Worm (Caenorhabditis elegans) whole organism, young adult: ENCODE measurements around the gene C16A3.2.

Experiments used
- F10E7.11 ChIP-seq: sonication (generic microtip); optimal IDR thresholded peaks from 2 replicates; lab custom pipeline; 2017; ENCODE audit warnings: mild to moderate bottlenecking, missing genetic modification characterization, moderate library complexity, missing compliant biosample characterization
- F22D6.2 ChIP-seq: sonication (generic microtip); optimal IDR thresholded peaks from 2 replicates; lab custom pipeline; 2016; ENCODE audit warnings: mild to moderate bottlenecking, missing genetic modification characterization, missing compliant biosample characterization
- F37B4.10 ChIP-seq: fragments of 200-800 bp; sonication (Bioruptor generic); IDR thresholded peaks from 2 replicates; pipeline ENCODE4 v1.3.6; 2022; ENCODE audit warnings: missing genetic modification characterization, missing compliant biosample characterization
- F49E8.2 ChIP-seq: sonication (generic microtip); optimal IDR thresholded peaks from 3 replicates; lab custom pipeline; 2017; ENCODE audit warnings: missing genetic modification characterization, mild to moderate bottlenecking, missing compliant biosample characterization, antibody characterized with exemption, moderate library complexity; ENCODE audit not compliant: insufficient read depth
- Y53G8AR.9 ChIP-seq: fragments of 200-800 bp; sonication (Bioruptor generic); conservative IDR thresholded peaks from 2 replicates; pipeline ENCODE4 v1.3.6; 2022; ENCODE audit warnings: missing genetic modification reagents, missing genetic modification characterization, missing compliant biosample characterization
- akir-1 ChIP-seq: fragments of 200-800 bp; sonication (Bioruptor generic); optimal IDR thresholded peaks from 2 replicates; lab custom pipeline; 2018; ENCODE audit warnings: mild to moderate bottlenecking, missing genetic modification characterization, moderate library complexity, missing compliant biosample characterization
- aptf-2 ChIP-seq: fragments of 200-800 bp; sonication (Bioruptor generic); conservative IDR thresholded peaks from 2 replicates; pipeline ENCODE4 v1.3.6; 2022; ENCODE audit warnings: missing genetic modification reagents, missing genetic modification characterization, missing compliant biosample characterization
- atf-7 ChIP-seq: sonication (generic microtip); optimal IDR thresholded peaks from 2 replicates; lab custom pipeline; 2017; ENCODE audit warnings: mild to moderate bottlenecking, missing genetic modification characterization, missing compliant biosample characterization
- athp-1 ChIP-seq: sonication (generic microtip); optimal IDR thresholded peaks from 2 replicates; lab custom pipeline; 2017; ENCODE audit warnings: mild to moderate bottlenecking, missing genetic modification characterization, missing compliant biosample characterization
- attf-5 ChIP-seq: fragments of 200-800 bp; sonication (Bioruptor generic); optimal IDR thresholded peaks from 2 replicates; lab custom pipeline; 2018; ENCODE audit warnings: mild to moderate bottlenecking, missing genetic modification characterization, missing compliant biosample characterization
- attf-6 ChIP-seq: fragments of 200-800 bp; sonication (Bioruptor generic); IDR thresholded peaks from 2 replicates; pipeline ENCODE4 v1.3.6; 2022; ENCODE audit warnings: missing genetic modification reagents, missing genetic modification characterization, missing compliant biosample characterization
- bed-2 ChIP-seq: fragments of 200-800 bp; sonication (Bioruptor generic); IDR thresholded peaks from 2 replicates; pipeline ENCODE4 v1.3.6; 2022; ENCODE audit warnings: missing genetic modification reagents, missing genetic modification characterization, missing compliant biosample characterization
- ccch-3 ChIP-seq: fragments of 200-800 bp; sonication (Bioruptor generic); optimal IDR thresholded peaks from 2 replicates; lab custom pipeline; 2018; ENCODE audit warnings: mild to moderate bottlenecking, missing genetic modification characterization, missing compliant biosample characterization
- cebp-1 ChIP-seq, 2 experiments: fragments of 200-800 bp in 1 of 2; sonication (Bioruptor generic) in 1 of 2; sonication (generic microtip) in 1 of 2; IDR thresholded peaks in 1 of 2; optimal IDR thresholded peaks in 1 of 2; 2 replicates each; pipeline versions ENCODE4 v1.3.6 to Lab custom; 2017 to 2022; ENCODE audit warnings: missing compliant biosample characterization in 2 of 2, missing genetic modification characterization in 2 of 2, mild to moderate bottlenecking in 1 of 2, missing genetic modification reagents in 1 of 2, moderate library complexity in 1 of 2
- ceh-27 ChIP-seq: fragments of 200-800 bp; sonication (Bioruptor generic); optimal IDR thresholded peaks from 2 replicates; lab custom pipeline; 2018; ENCODE audit warnings: mild to moderate bottlenecking, missing genetic modification characterization, moderate library complexity, missing compliant biosample characterization
- ceh-91 ChIP-seq: fragments of 200-800 bp; sonication (Bioruptor generic); IDR thresholded peaks from 2 replicates; pipeline ENCODE4 v1.3.6; 2022; ENCODE audit warnings: missing genetic modification reagents, missing genetic modification characterization, missing compliant biosample characterization
- chd-7 ChIP-seq: sonication (generic microtip); optimal IDR thresholded peaks from 2 replicates; lab custom pipeline; 2016; ENCODE audit warnings: mild to moderate bottlenecking, missing genetic modification characterization, moderate library complexity, missing compliant biosample characterization
- efl-1 ChIP-seq: fragments of 150-350 bp; optimal IDR thresholded peaks from 2 replicates; lab custom pipeline; 2014; ENCODE audit warnings: missing biosample characterization, missing genetic modification reagents, missing genetic modification characterization
- egl-44 ChIP-seq: fragments of 200-800 bp; sonication (Bioruptor generic); IDR thresholded peaks from 2 replicates; pipeline ENCODE4 v1.3.6; 2022; ENCODE audit warnings: missing genetic modification reagents, missing genetic modification characterization, missing compliant biosample characterization
- ets-4 ChIP-seq: fragments of 200-800 bp; sonication (Bioruptor generic); optimal IDR thresholded peaks from 2 replicates; lab custom pipeline; 2018; ENCODE audit warnings: mild to moderate bottlenecking, missing genetic modification characterization, missing compliant biosample characterization
- gei-17 ChIP-seq: fragments of 200-800 bp; sonication (Bioruptor generic); optimal IDR thresholded peaks from 2 replicates; lab custom pipeline; 2018; ENCODE audit warnings: mild to moderate bottlenecking, missing genetic modification characterization, missing compliant biosample characterization
- hlh-12 ChIP-seq: sonication (generic microtip); optimal IDR thresholded peaks from 2 replicates; lab custom pipeline; 2016; ENCODE audit warnings: missing genetic modification characterization, missing compliant biosample characterization
- hmg-20 ChIP-seq: fragments of 200-800 bp; sonication (Bioruptor generic); IDR thresholded peaks from 2 replicates; pipeline ENCODE4 v1.3.6; 2022; ENCODE audit warnings: missing genetic modification reagents, missing genetic modification characterization, missing compliant biosample characterization
- hsf-1 ChIP-seq: fragments of 200-800 bp; sonication (Bioruptor generic); IDR thresholded peaks from 2 replicates; pipeline ENCODE4 v1.3.6; 2022; ENCODE audit warnings: missing genetic modification reagents, missing genetic modification characterization, missing compliant biosample characterization
- let-607 ChIP-seq, 2 experiments: fragments of 200-800 bp in 1 of 2; sonication (Bioruptor generic) in 1 of 2; sonication (generic microtip) in 1 of 2; optimal IDR thresholded peaks; 2 replicates each; lab custom pipeline; 2016 to 2018; ENCODE audit warnings: mild to moderate bottlenecking in 2 of 2, missing compliant biosample characterization in 2 of 2, missing genetic modification characterization in 2 of 2, moderate library complexity in 2 of 2, missing genotype in 1 of 2
- lin-35 ChIP-seq, 3 experiments: fragments of 150-350 bp in 2 of 3; sonication (generic microtip) in 1 of 3; optimal IDR thresholded peaks; 2 replicates each; lab custom pipeline; 2014 to 2018; ENCODE audit warnings: missing biosample characterization in 3 of 3, missing genetic modification characterization in 3 of 3, missing genetic modification reagents in 3 of 3
- lin-40 ChIP-seq: sonication (generic microtip); optimal IDR thresholded peaks from 2 replicates; lab custom pipeline; 2016; ENCODE audit warnings: missing genetic modification characterization, mild to moderate bottlenecking, missing compliant biosample characterization, missing genotype, missing genetic modification reagents
- lin-54 ChIP-seq: fragments of 200-800 bp; sonication (Bioruptor generic); optimal IDR thresholded peaks from 2 replicates; lab custom pipeline; 2018; ENCODE audit warnings: mild to moderate bottlenecking, missing genetic modification characterization, missing compliant biosample characterization
- lsy-27 ChIP-seq: sonication (generic microtip); optimal IDR thresholded peaks from 2 replicates; lab custom pipeline; 2017; ENCODE audit warnings: missing genetic modification characterization, mild to moderate bottlenecking, missing compliant biosample characterization, antibody characterized with exemption, missing genotype, borderline replicate concordance; ENCODE audit not compliant: insufficient read depth
- madf-6 ChIP-seq: fragments of 200-800 bp; sonication (Bioruptor generic); IDR thresholded peaks from 2 replicates; pipeline ENCODE4 v1.3.6; 2022; ENCODE audit warnings: missing genetic modification reagents, missing genetic modification characterization, missing compliant biosample characterization
- mes-4 ChIP-seq: sonication (generic microtip); optimal IDR thresholded peaks from 2 replicates; lab custom pipeline; 2016; ENCODE audit warnings: missing genotype, missing genetic modification characterization, missing compliant biosample characterization
- nfya-1 ChIP-seq: sonication (generic microtip); optimal IDR thresholded peaks from 2 replicates; lab custom pipeline; 2017; ENCODE audit warnings: antibody characterized with exemption, missing compliant biosample characterization, missing genetic modification characterization, borderline replicate concordance; ENCODE audit not compliant: insufficient read depth
- nhr-179 ChIP-seq: sonication (generic microtip); optimal IDR thresholded peaks from 2 replicates; lab custom pipeline; 2016; ENCODE audit warnings: mild to moderate bottlenecking, missing genetic modification characterization, missing compliant biosample characterization
- nhr-80 ChIP-seq: sonication (generic microtip); optimal IDR thresholded peaks from 2 replicates; lab custom pipeline; 2016; ENCODE audit warnings: missing genetic modification characterization, missing compliant biosample characterization
- pbrm-1 ChIP-seq: fragments of 200-800 bp; sonication (Bioruptor generic); IDR thresholded peaks from 2 replicates; pipeline ENCODE4 v1.3.6; 2022; ENCODE audit warnings: missing genetic modification reagents, missing genetic modification characterization, missing compliant biosample characterization
- pha-4 ChIP-seq: fragments of 150-350 bp; sonication (generic microtip); optimal IDR thresholded peaks from 2 replicates; lab custom pipeline; 2014; ENCODE audit warnings: missing biosample characterization, missing genetic modification reagents, missing genetic modification characterization
- rcor-1 ChIP-seq: fragments of 200-800 bp; sonication (Bioruptor generic); IDR thresholded peaks from 2 replicates; pipeline ENCODE4 v1.3.6; 2022; ENCODE audit warnings: missing genetic modification reagents, missing genetic modification characterization, missing compliant biosample characterization
- repo-1 ChIP-seq: sonication (generic microtip); optimal IDR thresholded peaks from 2 replicates; lab custom pipeline; 2017; ENCODE audit warnings: mild to moderate bottlenecking, missing genetic modification characterization, missing compliant biosample characterization
- sea-2 ChIP-seq: fragments of 200-800 bp; sonication (Bioruptor generic); IDR thresholded peaks from 2 replicates; pipeline ENCODE4 v1.3.6; 2022; ENCODE audit warnings: missing genetic modification characterization, missing compliant biosample characterization
- snpc-1.1 ChIP-seq: sonication (generic microtip); optimal IDR thresholded peaks from 2 replicates; lab custom pipeline; 2017; ENCODE audit warnings: missing genetic modification characterization, mild to moderate bottlenecking, missing compliant biosample characterization, antibody characterized with exemption, moderate library complexity, missing genotype, missing genetic modification reagents; ENCODE audit not compliant: insufficient read depth
- tbp1 ChIP-seq: fragments of 200-800 bp; sonication (Bioruptor generic); optimal IDR thresholded peaks from 2 replicates; lab custom pipeline; 2018; ENCODE audit warnings: mild to moderate bottlenecking, missing genetic modification characterization, missing compliant biosample characterization
- tbx-9 ChIP-seq: sonication (generic microtip); optimal IDR thresholded peaks from 2 replicates; lab custom pipeline; 2016; ENCODE audit warnings: borderline replicate concordance, missing genetic modification characterization, inconsistent platforms, missing compliant biosample characterization
- unc-62 ChIP-seq: fragments of 150-350 bp; optimal IDR thresholded peaks from 2 replicates; lab custom pipeline; 2014; ENCODE audit warnings: missing biosample characterization, missing genetic modification reagents, missing genetic modification characterization
- zfh-2 ChIP-seq: fragments of 200-800 bp; sonication (Bioruptor generic); conservative IDR thresholded peaks from 2 replicates; pipeline ENCODE4 v1.3.6; 2022; ENCODE audit warnings: missing genetic modification reagents, missing genetic modification characterization, missing compliant biosample characterization
- ztf-6 ChIP-seq: fragments of 200-800 bp; sonication (Bioruptor generic); IDR thresholded peaks from 2 replicates; pipeline ENCODE4 v1.3.6; 2022; ENCODE audit warnings: missing genetic modification reagents, missing genetic modification characterization, missing compliant biosample characterization

C16A3.2 gene

ce11 chrIII:6345968-6346498 is 43.6 kb upstream of the C16A3.2 start, which contains the start of the genes trmt-10C.2 and C56G2.22:
trmt-10C.2 (plus strand) TSS chrIII:6346281.
C56G2.22 (plus strand) TSS chrIII:6346448.
- TF ChIP-seq Y53G8AR.9 (GFP tag; lab: Robert Waterston, UW), result 0 out of 2 replicates have a peak, but pooled peaks have one; percentile 49
- TF ChIP-seq ceh-91, result no peak
- TF ChIP-seq tbx-9, result no peak
- TF ChIP-seq nhr-80 (tag; lab: Kevin White, UChicago), result peak; percentile 23
- TF ChIP-seq nhr-179 (tag; lab: Kevin White, UChicago), result no peak

ce11 chrIII:6348578-6348977 is 41.1 kb upstream of the C16A3.2 start:
- no peak for TF ChIP-seq ets-4 (GFP tag; lab: Kevin White, UChicago)
- TF ChIP-seq repo-1 (tag; lab: Kevin White, UChicago), result no peak
- TF ChIP-seq F49E8.2 (tag; lab: Kevin White, UChicago), result no peak
- TF ChIP-seq ccch-3 (GFP tag; lab: Kevin White, UChicago), result no peak
- TF ChIP-seq tbp1 (GFP tag; lab: Kevin White, UChicago), result no peak
- TF ChIP-seq bed-2 (GFP tag; lab: Robert Waterston, UW), result no peak
- no peak for TF ChIP-seq lsy-27
- peak; percentile 34; the same call in 1 of the 2 replicates for TF ChIP-seq madf-6
- peak; percentile 42; the same call in 1 of the 2 replicates for TF ChIP-seq zfh-2 (GFP tag; lab: Robert Waterston, UW)
- TF ChIP-seq lin-54 (GFP tag; lab: Kevin White, UChicago), result no peak
- peak; percentile 26 for TF ChIP-seq lin-40 (tag; lab: Kevin White, UChicago)
- no peak for TF ChIP-seq sea-2 (GFP tag; lab: Robert Waterston, UW)
- no peak for TF ChIP-seq mes-4 (tag; lab: Kevin White, UChicago)
- no peak for TF ChIP-seq attf-5
- no peak for TF ChIP-seq rcor-1 (GFP tag; lab: Robert Waterston, UW)
- no peak for TF ChIP-seq F37B4.10 (GFP tag; lab: Robert Waterston, UW)
- no peak for TF ChIP-seq efl-1
- no peak for TF ChIP-seq nfya-1
- no peak for TF ChIP-seq ztf-6 (GFP tag; lab: Robert Waterston, UW)
- no peak for TF ChIP-seq gei-17
- TF ChIP-seq unc-62, result no peak
- peak; percentile 57 for TF ChIP-seq ceh-27 (GFP tag; lab: Kevin White, UChicago)
- peak; percentile 52 for TF ChIP-seq chd-7 (tag; lab: Kevin White, UChicago)
- 0 out of 2 replicates have a peak, but pooled peaks have one; percentile 15 for TF ChIP-seq pbrm-1 (GFP tag; lab: Robert Waterston, UW)
- no peak for TF ChIP-seq F22D6.2 (tag; lab: Kevin White, UChicago)
- TF ChIP-seq F10E7.11 (tag; lab: Kevin White, UChicago), result peak; percentile 27
- no peak for TF ChIP-seq nhr-179 (tag; lab: Kevin White, UChicago)
- TF ChIP-seq cebp-1 (GFP tag; IDR thresholded peaks at IDR 0.05; lab: Robert Waterston, UW), result no peak
- peak; percentile 30 for TF ChIP-seq cebp-1 (tag; optimal IDR thresholded peaks at IDR 0.05; lab: Kevin White, UChicago)
- no peak for TF ChIP-seq snpc-1.1 (tag; lab: Kevin White, UChicago)
- no peak for TF ChIP-seq hmg-20
- no peak for TF ChIP-seq egl-44 (GFP tag; lab: Robert Waterston, UW)
- peak; percentile 75 for TF ChIP-seq atf-7 (tag; lab: Kevin White, UChicago)
- TF ChIP-seq Y53G8AR.9 (GFP tag; lab: Robert Waterston, UW), result no peak
- TF ChIP-seq hlh-12 (tag; lab: Kevin White, UChicago), result no peak
- no peak for TF ChIP-seq akir-1
- TF ChIP-seq hsf-1, result 0 out of 2 replicates have a peak, but pooled peaks have one; percentile 38
- no peak for TF ChIP-seq attf-6 (GFP tag; lab: Robert Waterston, UW)
- no peak for TF ChIP-seq aptf-2 (GFP tag; lab: Robert Waterston, UW)
- TF ChIP-seq let-607 (tag; optimal IDR thresholded peaks at IDR 0.05; lab: Kevin White, UChicago), result no peak
- no peak for TF ChIP-seq athp-1 (tag; lab: Kevin White, UChicago)
- TF ChIP-seq pha-4 (tag; lab: Kevin White, UChicago), result no peak
- TF ChIP-seq lin-35 (GFP tag; optimal IDR thresholded peaks at IDR 0.05; lab: Kevin White, UChicago), result peak in 1 of 3 experiments; percentile 11
